Worm (Caenorhabditis elegans) whole organism, L4 larva: ENCODE data around the gene clec-196.

Experiments used
- F49E8.2 ChIP-seq: sonication (generic microtip); optimal IDR thresholded peaks from 2 replicates; lab custom pipeline; 2016; ENCODE audit warnings: missing compliant biosample characterization, mild to moderate bottlenecking, missing genetic modification characterization, borderline replicate concordance
- Y105C5A.15 ChIP-seq: fragments of 200-800 bp; sonication (Bioruptor generic); IDR thresholded peaks from 2 replicates; pipeline ENCODE4 v1.3.6; 2022; ENCODE audit warnings: missing genetic modification characterization, missing compliant biosample characterization
- aha-1 ChIP-seq: fragments of 150-350 bp; peaks from one replicate; lab custom pipeline; 2014; ENCODE audit warnings: missing biosample characterization, missing genetic modification characterization
- attf-4 ChIP-seq: sonication (generic microtip); optimal IDR thresholded peaks from 3 replicates; lab custom pipeline; 2017; ENCODE audit warnings: missing biosample characterization, missing genetic modification characterization
- ceh-20 ChIP-seq: fragments of 200-800 bp; sonication (Bioruptor generic); IDR thresholded peaks from 2 replicates; pipeline ENCODE4 v1.3.6; 2022; ENCODE audit warnings: missing genetic modification reagents, missing genetic modification characterization, missing compliant biosample characterization
- ceh-28 ChIP-seq: fragments of 150-350 bp; optimal IDR thresholded peaks from 2 replicates; lab custom pipeline; 2014; ENCODE audit warnings: missing biosample characterization, missing genetic modification reagents, missing genetic modification characterization
- ceh-32 ChIP-seq: sonication (generic microtip); optimal IDR thresholded peaks from 2 replicates; lab custom pipeline; 2016; ENCODE audit warnings: mild to moderate bottlenecking, missing genetic modification characterization, missing compliant biosample characterization; ENCODE audit not compliant: poor library complexity
- ceh-44 ChIP-seq: fragments of 200-800 bp; sonication (Bioruptor generic); IDR thresholded peaks from 2 replicates; pipeline ENCODE4 v1.3.6; 2022; ENCODE audit warnings: missing genetic modification reagents, missing genetic modification characterization, missing compliant biosample characterization
- ceh-82 ChIP-seq: sonication (generic microtip); optimal IDR thresholded peaks from 2 replicates; lab custom pipeline; 2017; ENCODE audit warnings: missing biosample characterization, missing genetic modification characterization
- ces-1 ChIP-seq: fragments of 150-350 bp; sonication (generic microtip); optimal IDR thresholded peaks from 4 replicates; lab custom pipeline; 2014; ENCODE audit warnings: missing biosample characterization, missing genetic modification reagents, missing genetic modification characterization
- cey-2 ChIP-seq: sonication (generic microtip); optimal IDR thresholded peaks from 3 replicates; lab custom pipeline; 2017; ENCODE audit warnings: missing genetic modification characterization, mild to moderate bottlenecking, missing compliant biosample characterization, antibody characterized with exemption, borderline replicate concordance; ENCODE audit not compliant: insufficient read depth
- daf-16 ChIP-seq, 3 experiments: sonication (generic microtip); optimal IDR thresholded peaks; 2 replicates each; lab custom pipeline; 2016 to 2017; ENCODE audit warnings: missing genetic modification characterization in 3 of 3, missing genetic modification reagents in 3 of 3, mild to moderate bottlenecking in 2 of 3, missing compliant biosample characterization in 2 of 3, missing biosample characterization in 1 of 3, moderate library complexity in 1 of 3
- daf-19 ChIP-seq: fragments of 200-800 bp; sonication (Bioruptor generic); conservative IDR thresholded peaks from 2 replicates; pipeline ENCODE4 v1.3.6; 2022; ENCODE audit warnings: missing genetic modification characterization, missing compliant biosample characterization
- daf-8 ChIP-seq: fragments of 200-800 bp; sonication (Bioruptor generic); IDR thresholded peaks from 2 replicates; pipeline ENCODE4 v1.3.6; 2022; ENCODE audit warnings: missing genetic modification characterization, missing compliant biosample characterization
- dmd-9 ChIP-seq: fragments of 200-800 bp; sonication (Bioruptor generic); IDR thresholded peaks from 2 replicates; pipeline ENCODE4 v1.3.6; 2022; ENCODE audit warnings: missing genetic modification reagents, missing genetic modification characterization, missing compliant biosample characterization
- dpl-1 ChIP-seq: fragments of 150-350 bp; optimal IDR thresholded peaks from 2 replicates; lab custom pipeline; 2014; ENCODE audit warnings: missing biosample characterization, missing genetic modification reagents, missing genetic modification characterization
- hlh-11 ChIP-seq: fragments of 200-800 bp; sonication (Bioruptor generic); optimal IDR thresholded peaks from 2 replicates; lab custom pipeline; 2018; ENCODE audit warnings: mild to moderate bottlenecking, missing genetic modification characterization, missing compliant biosample characterization
- hlh-30 ChIP-seq: sonication (generic microtip); optimal IDR thresholded peaks from 2 replicates; lab custom pipeline; 2017; ENCODE audit warnings: antibody characterized with exemption, mild to moderate bottlenecking, missing genetic modification characterization, missing compliant biosample characterization; ENCODE audit not compliant: insufficient read depth
- hmg-1.1 ChIP-seq: fragments of 200-800 bp; sonication (Bioruptor generic); IDR thresholded peaks from 2 replicates; pipeline ENCODE4 v1.3.6; 2022; ENCODE audit warnings: missing genetic modification reagents, missing genetic modification characterization, missing compliant biosample characterization
- lim-7 ChIP-seq: fragments of 200-800 bp; sonication (Bioruptor generic); IDR thresholded peaks from 2 replicates; pipeline ENCODE4 v1.3.6; 2022; ENCODE audit warnings: missing genetic modification characterization, missing compliant biosample characterization
- lir-3 ChIP-seq: sonication (generic microtip); optimal IDR thresholded peaks from 2 replicates; lab custom pipeline; 2016; ENCODE audit warnings: mild to moderate bottlenecking, missing genetic modification characterization, missing compliant biosample characterization
- madf-5 ChIP-seq, 2 experiments: fragments of 200-800 bp; sonication (Bioruptor generic); IDR thresholded peaks; 2 replicates each; pipeline ENCODE4 v1.3.6; 2022; ENCODE audit warnings: missing compliant biosample characterization in 2 of 2, missing genetic modification characterization in 2 of 2
- mdl-1 ChIP-seq, 2 experiments: fragments of 150-350 bp in 1 of 2; sonication (generic microtip) in 1 of 2; optimal IDR thresholded peaks; 2 replicates each; lab custom pipeline; 2014 to 2017; ENCODE audit warnings: missing biosample characterization in 2 of 2, missing genetic modification characterization in 2 of 2
- mdt-29 ChIP-seq: fragments of 200-800 bp; sonication (Bioruptor generic); IDR thresholded peaks from 2 replicates; pipeline ENCODE4 v1.3.6; 2022; ENCODE audit warnings: missing genetic modification reagents, missing genetic modification characterization, missing compliant biosample characterization
- mep-1 ChIP-seq: fragments of 150-350 bp; sonication (generic microtip); optimal IDR thresholded peaks from 3 replicates; lab custom pipeline; 2014; ENCODE audit warnings: missing biosample characterization, missing genetic modification characterization
- mxl-2 ChIP-seq: fragments of 200-800 bp; sonication (Bioruptor generic); conservative IDR thresholded peaks from 2 replicates; pipeline ENCODE4 v1.3.6; 2022; ENCODE audit warnings: missing genetic modification reagents, missing genetic modification characterization, missing compliant biosample characterization
- nhr-10 ChIP-seq: fragments of 150-350 bp; optimal IDR thresholded peaks from 2 replicates; lab custom pipeline; 2014; ENCODE audit warnings: missing biosample characterization, missing genetic modification characterization
- nhr-102 ChIP-seq: sonication (generic microtip); optimal IDR thresholded peaks from 2 replicates; lab custom pipeline; 2016; ENCODE audit warnings: mild to moderate bottlenecking, missing genetic modification characterization, moderate library complexity, missing compliant biosample characterization
- nhr-11 ChIP-seq: fragments of 150-350 bp; optimal IDR thresholded peaks from 2 replicates; lab custom pipeline; 2014; ENCODE audit warnings: missing biosample characterization, missing genetic modification characterization
- nhr-42 ChIP-seq: fragments of 200-800 bp; sonication (Bioruptor generic); IDR thresholded peaks from 2 replicates; pipeline ENCODE4 v1.3.6; 2022; ENCODE audit warnings: missing genetic modification characterization, missing compliant biosample characterization
- nhr-6 ChIP-seq: fragments of 150-350 bp; optimal IDR thresholded peaks from 2 replicates; lab custom pipeline; 2014; ENCODE audit warnings: missing biosample characterization, missing genetic modification characterization
- nhr-76 ChIP-seq: fragments of 150-350 bp; optimal IDR thresholded peaks from 2 replicates; lab custom pipeline; 2014; ENCODE audit warnings: missing biosample characterization, missing genetic modification characterization
- nhr-77 ChIP-seq: fragments of 150-350 bp; optimal IDR thresholded peaks from 2 replicates; lab custom pipeline; 2014; ENCODE audit warnings: missing biosample characterization, missing genetic modification characterization
- saeg-2 ChIP-seq: fragments of 200-800 bp; sonication (Bioruptor generic); IDR thresholded peaks from 2 replicates; pipeline ENCODE4 v1.3.6; 2022; ENCODE audit warnings: missing genetic modification reagents, missing genetic modification characterization, missing compliant biosample characterization
- skn-1 ChIP-seq: fragments of 150-350 bp; optimal IDR thresholded peaks from 2 replicates; lab custom pipeline; 2014; ENCODE audit warnings: missing biosample characterization, missing genetic modification characterization
- snpc-4 ChIP-seq: fragments of 150-350 bp; optimal IDR thresholded peaks from 2 replicates; lab custom pipeline; 2014; ENCODE audit warnings: missing biosample characterization, missing genetic modification characterization
- spr-1 ChIP-seq: sonication (generic microtip); optimal IDR thresholded peaks from 2 replicates; lab custom pipeline; 2016; ENCODE audit warnings: mild to moderate bottlenecking, missing genetic modification characterization, missing compliant biosample characterization
- spr-3 ChIP-seq: fragments of 200-800 bp; sonication (Bioruptor generic); optimal IDR thresholded peaks from 2 replicates; lab custom pipeline; 2018; ENCODE audit warnings: mild to moderate bottlenecking, missing genetic modification characterization, missing compliant biosample characterization
- tag-97 ChIP-seq: fragments of 200-800 bp; sonication (Bioruptor generic); IDR thresholded peaks from 2 replicates; pipeline ENCODE4 v1.3.6; 2022; ENCODE audit warnings: missing genetic modification characterization, missing compliant biosample characterization
- tra-1 ChIP-seq: fragments of 200-800 bp; sonication (Bioruptor generic); IDR thresholded peaks from 2 replicates; pipeline ENCODE4 v1.3.6; 2022; ENCODE audit warnings: missing genetic modification reagents, missing genetic modification characterization, missing compliant biosample characterization
- unc-130 ChIP-seq: sonication (generic microtip); optimal IDR thresholded peaks from 2 replicates; lab custom pipeline; 2016; ENCODE audit warnings: missing genetic modification reagents, missing genetic modification characterization, missing compliant biosample characterization
- unc-39 ChIP-seq: sonication (generic microtip); optimal IDR thresholded peaks from 2 replicates; lab custom pipeline; 2017; ENCODE audit warnings: missing biosample characterization, missing genetic modification characterization
- unc-62 ChIP-seq, 3 experiments: fragments of 150-350 bp in 1 of 3; sonication (generic microtip); optimal IDR thresholded peaks in 2 of 3; peaks in 1 of 3; 1 replicate in 1 of 3; 2 replicates in 2 of 3; lab custom pipeline; 2014 to 2017; ENCODE audit warnings: missing biosample characterization in 3 of 3, missing genetic modification characterization in 3 of 3, missing genetic modification reagents in 3 of 3, missing genotype in 1 of 3
- vab-7 ChIP-seq: fragments of 200-800 bp; sonication (Bioruptor generic); IDR thresholded peaks from 2 replicates; pipeline ENCODE4 v1.3.6; 2022; ENCODE audit warnings: missing genetic modification reagents, missing genetic modification characterization, missing compliant biosample characterization
- zag-1 ChIP-seq: fragments of 150-350 bp; optimal IDR thresholded peaks from 2 replicates; lab custom pipeline; 2014; ENCODE audit warnings: missing biosample characterization, missing genetic modification characterization
- zfp-3 ChIP-seq: fragments of 200-800 bp; sonication (Bioruptor generic); conservative IDR thresholded peaks from 2 replicates; pipeline ENCODE4 v1.3.6; 2022; ENCODE audit warnings: missing genetic modification reagents, missing genetic modification characterization, missing compliant biosample characterization
- zip-11 ChIP-seq: fragments of 200-800 bp; sonication (Bioruptor generic); IDR thresholded peaks from 2 replicates; pipeline ENCODE4 v1.3.6; 2022; ENCODE audit warnings: missing genetic modification characterization, missing compliant biosample characterization
- zip-2 ChIP-seq: fragments of 150-350 bp; optimal IDR thresholded peaks from 2 replicates; lab custom pipeline; 2014; ENCODE audit warnings: missing biosample characterization, missing genetic modification characterization
- ztf-11 ChIP-seq: fragments of 150-350 bp; optimal IDR thresholded peaks from 2 replicates; lab custom pipeline; 2014; ENCODE audit warnings: missing biosample characterization, missing genetic modification characterization
- ztf-7 ChIP-seq: fragments of 150-350 bp; optimal IDR thresholded peaks from 2 replicates; lab custom pipeline; 2014; ENCODE audit warnings: missing biosample characterization, missing genetic modification characterization

clec-196 gene

DNA sequence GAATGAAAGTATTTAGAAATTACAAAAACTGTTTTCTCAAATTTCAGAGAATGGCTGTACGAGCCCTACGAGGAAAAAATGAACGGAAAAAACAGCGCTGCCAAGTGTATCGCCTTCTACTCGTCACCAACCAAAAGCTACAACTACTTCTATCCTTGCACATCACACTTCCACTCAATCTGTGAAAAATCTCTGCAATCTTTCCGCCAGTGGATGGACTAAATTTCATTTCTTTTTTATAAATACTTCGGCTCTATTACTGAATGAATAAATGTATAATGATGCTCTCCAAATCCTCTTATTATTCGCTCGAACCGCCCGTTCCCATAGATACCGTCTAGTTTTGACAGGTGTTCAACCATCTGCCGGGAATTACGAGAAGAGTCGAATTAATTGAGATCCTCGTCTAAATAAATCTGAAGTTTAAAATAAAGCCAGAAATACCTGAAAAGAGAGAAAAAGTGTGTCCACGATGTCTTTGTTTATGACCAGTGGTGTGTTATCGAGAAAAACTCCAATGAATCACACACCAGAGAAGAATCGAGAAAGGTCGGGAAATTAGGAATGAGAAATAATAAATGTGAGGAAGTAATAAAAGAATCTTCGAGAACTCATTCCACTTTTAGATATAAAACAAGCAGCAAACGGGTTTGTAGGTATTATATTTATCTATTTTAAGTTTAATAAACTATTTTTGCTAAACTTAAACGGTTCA lies 860 bp downstream of the clec-196 start:
- TF ChIP-seq nhr-6: no peak
- TF ChIP-seq mdt-29 (GFP tag; lab: Robert Waterston, UW): 0 out of 2 replicates have a peak, but pooled peaks have one; percentile 54
- TF ChIP-seq vab-7 (GFP tag; lab: Robert Waterston, UW): no peak
- no peak for TF ChIP-seq daf-8
- TF ChIP-seq ceh-32 (tag; lab: Kevin White, UChicago): no peak
- no peak for TF ChIP-seq zfp-3 (GFP tag; lab: Robert Waterston, UW)
- no peak for TF ChIP-seq ztf-11
- TF ChIP-seq saeg-2: no peak
- no peak for TF ChIP-seq cey-2
- TF ChIP-seq ceh-20 (GFP tag; lab: Robert Waterston, UW): no peak
- no peak for TF ChIP-seq ztf-7 (tag; lab: Kevin White, UChicago)
- TF ChIP-seq tra-1 (GFP tag; lab: Robert Waterston, UW): no peak
- no peak for TF ChIP-seq spr-1 (tag; lab: Kevin White, UChicago)
- TF ChIP-seq hlh-11 (tag; lab: Kevin White, UChicago): no peak
- no peak for TF ChIP-seq unc-130 (GFP tag; lab: Kevin White, UChicago)
- TF ChIP-seq daf-16 (GFP tag; optimal IDR thresholded peaks at IDR 0.05; lab: Kevin White, UChicago): peak in 1 of 2 experiments; percentile 29
- TF ChIP-seq daf-16 (tag; optimal IDR thresholded peaks at IDR 0.05; lab: Kevin White, UChicago): peak; percentile 74
- TF ChIP-seq ceh-28 (tag; lab: Kevin White, UChicago): no peak
- no peak for TF ChIP-seq ceh-44 (GFP tag; lab: Robert Waterston, UW)
- no peak for TF ChIP-seq aha-1 (tag; lab: Kevin White, UChicago)
- TF ChIP-seq attf-4 (tag; lab: Kevin White, UChicago): no peak
- no peak for TF ChIP-seq nhr-10
- TF ChIP-seq Y105C5A.15 (GFP tag; lab: Robert Waterston, UW): 0 out of 2 replicates have a peak, but pooled peaks have one; percentile 37
- TF ChIP-seq ceh-82 (tag; lab: Kevin White, UChicago): no peak
- no peak for TF ChIP-seq F49E8.2 (tag; lab: Kevin White, UChicago)
- no peak for TF ChIP-seq zip-2
- TF ChIP-seq hmg-1.1 (GFP tag; lab: Robert Waterston, UW): no peak
- TF ChIP-seq skn-1 (tag; lab: Kevin White, UChicago): peak; percentile 21
- no peak for TF ChIP-seq unc-39 (tag; lab: Kevin White, UChicago)
- TF ChIP-seq snpc-4 (tag; lab: Kevin White, UChicago): no peak
- no peak for TF ChIP-seq unc-62 (GFP tag; optimal IDR thresholded peaks at IDR 0.05 in 1 of 2; lab: Kevin White, UChicago)
- no peak for TF ChIP-seq unc-62 (tag; optimal IDR thresholded peaks at IDR 0.05; lab: Kevin White, UChicago)
- no peak for TF ChIP-seq nhr-42 (GFP tag; lab: Robert Waterston, UW)
- TF ChIP-seq nhr-76: no peak
- TF ChIP-seq tag-97 (GFP tag; lab: Robert Waterston, UW): no peak
- no peak for TF ChIP-seq mdl-1 (tag; optimal IDR thresholded peaks at IDR 0.05; lab: Kevin White, UChicago)
- TF ChIP-seq lim-7 (GFP tag; lab: Robert Waterston, UW): no peak
- TF ChIP-seq zip-11 (GFP tag; lab: Robert Waterston, UW): no peak
- TF ChIP-seq madf-5 (GFP tag; IDR thresholded peaks at IDR 0.05; lab: Robert Waterston, UW): 0 out of 4 replicates have a peak, but pooled peaks of 1 of the 2 experiments have one; percentile 69
- TF ChIP-seq mep-1 (tag; lab: Kevin White, UChicago): no peak
- TF ChIP-seq nhr-11 (tag; lab: Kevin White, UChicago): no peak
- peak; percentile 12 for TF ChIP-seq hlh-30 (tag; lab: Kevin White, UChicago)
- no peak for TF ChIP-seq zag-1 (tag; lab: Kevin White, UChicago)
- TF ChIP-seq spr-3 (GFP tag; lab: Kevin White, UChicago): no peak
- TF ChIP-seq daf-19: no peak
- TF ChIP-seq ces-1: no peak
- no peak for TF ChIP-seq nhr-77
- TF ChIP-seq dmd-9 (GFP tag; lab: Robert Waterston, UW): no peak
- TF ChIP-seq mxl-2: no peak
- TF ChIP-seq lir-3 (tag; lab: Kevin White, UChicago): no peak
- no peak for TF ChIP-seq nhr-102
- no peak for TF ChIP-seq dpl-1 (GFP tag; lab: Kevin White, UChicago)
